Worm (Caenorhabditis elegans): ENCODE data around the gene gap-2.

DNA sequence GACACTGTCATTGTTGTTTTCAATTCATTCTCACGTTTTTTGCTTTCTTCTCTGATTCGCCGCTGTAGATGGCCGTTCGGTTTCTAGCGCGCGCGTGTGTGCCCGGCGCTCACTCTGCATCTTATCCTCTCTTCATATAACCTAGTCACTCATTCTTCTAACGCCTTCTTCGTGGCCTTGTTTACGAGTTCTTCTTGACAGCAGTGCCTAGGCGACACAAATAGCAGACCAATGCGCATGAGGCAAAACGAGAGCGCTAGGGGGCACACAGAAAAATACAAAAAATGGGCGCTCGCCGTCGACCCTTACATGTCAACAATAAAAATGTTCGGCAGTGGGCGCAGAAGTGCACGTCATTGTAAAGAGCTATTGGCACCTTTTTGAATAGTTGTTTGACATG is 78.8 kb downstream of the gap-2 start:
- TF ChIP-seq syd-9 (tag; optimal IDR thresholded peaks at IDR 0.05) (no peak), ceh-2 (tag; optimal IDR thresholded peaks at IDR 0.05) (no peak), nhr-11 (tag; optimal IDR thresholded peaks at IDR 0.05) (no peak), hlh-15 (tag; optimal IDR thresholded peaks at IDR 0.05) (no peak), npax-4 (tag; optimal IDR thresholded peaks at IDR 0.05) (no peak), ets-4 (tag; optimal IDR thresholded peaks at IDR 0.05) (no peak), ama-1 (optimal IDR thresholded peaks at IDR 0.05) (no peak), fkh-10 (GFP tag; optimal IDR thresholded peaks at IDR 0.05) (no peak), K02D7.2 (tag; optimal IDR thresholded peaks at IDR 0.05) (no peak)

Data from whole organism, late embryonic.